Fruit fly (Drosophila melanogaster): ENCODE measurements around the gene Tk.

Tk gene

DNA sequence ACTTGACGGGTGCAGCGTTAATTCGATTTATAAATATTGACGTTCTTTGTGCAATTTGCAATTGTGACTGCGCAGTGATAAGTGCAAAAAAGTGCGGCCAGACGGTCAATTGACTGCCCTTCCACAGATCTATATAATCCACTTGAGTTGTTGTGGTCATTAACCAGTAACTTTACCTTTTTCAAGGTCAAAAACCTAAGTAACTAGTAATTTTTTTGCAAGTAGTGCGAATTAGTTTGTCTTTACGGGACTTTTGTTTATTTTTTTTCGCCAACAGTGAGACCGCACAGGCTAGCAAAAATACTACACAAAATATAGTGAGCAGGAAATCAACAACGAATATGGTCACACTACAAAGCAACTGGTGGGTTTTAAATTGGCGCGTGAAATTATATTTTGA lies 30.6 kb downstream of the Tk start, which contains the start of gene Tango9 (continued):
- TF ChIP-seq az2 (GFP tag; optimal IDR thresholded peaks at IDR 0.05) (no peak), gt (GFP tag; IDR thresholded peaks at IDR 0.05) (no peak), ara (GFP tag; IDR thresholded peaks at IDR 0.05) (no peak), HLH3B (GFP tag; IDR thresholded peaks at IDR 0.05) (0 out of 2 replicates have a peak, but pooled peaks have one; percentile 9), Kr (GFP tag; optimal IDR thresholded peaks at IDR 0.05) (no peak), CG9932 (GFP tag; IDR thresholded peaks at IDR 0.05) (no peak), TFAM (GFP tag; optimal IDR thresholded peaks at IDR 0.05) (no peak), knrl (GFP tag; IDR thresholded peaks at IDR 0.05; ENCODE audit: partially characterized antibody) (peak; percentile 33; the same call in 1 of the 3 replicates), Doc3 (GFP tag; IDR thresholded peaks at IDR 0.05; ENCODE audit: partially characterized antibody) (no peak), Atf6 (GFP tag; IDR thresholded peaks at IDR 0.05) (no peak), CG33213 (GFP tag; optimal IDR thresholded peaks at IDR 0.05) (peak; percentile 28), abd-A (tag; optimal IDR thresholded peaks at IDR 0.05) (no peak), caup (GFP tag; optimal IDR thresholded peaks at IDR 0.05; ENCODE audit: severe bottlenecking) (no peak), gce (GFP tag; IDR thresholded peaks at IDR 0.05) (no peak), bigmax (GFP tag; optimal IDR thresholded peaks at IDR 0.05) (no peak), GATAe (GFP tag; conservative IDR thresholded peaks at IDR 0.05) (no peak), jigr1 (GFP tag; IDR thresholded peaks at IDR 0.05) (no peak), Nf-YC (tag; optimal IDR thresholded peaks at IDR 0.05) (peak; percentile 19), CG16779 (GFP tag; IDR thresholded peaks at IDR 0.05) (no peak), chn (GFP tag; optimal IDR thresholded peaks at IDR 0.05) (no peak), CG9797 (GFP tag; optimal IDR thresholded peaks at IDR 0.05) (peak; percentile 84), CG4360 (GFP tag; IDR thresholded peaks at IDR 0.05) (no peak), D19B (GFP tag; optimal IDR thresholded peaks at IDR 0.05) (no peak), CG2129 (GFP tag; IDR thresholded peaks at IDR 0.05; ENCODE audit: partially characterized antibody) (no peak), CG2712 (tag; optimal IDR thresholded peaks at IDR 0.05) (peak; percentile 25), CG10654 (GFP tag; optimal IDR thresholded peaks at IDR 0.05) (no peak), CG5953 (GFP tag; IDR thresholded peaks at IDR 0.05) (no peak), Adf1 (GFP tag; IDR thresholded peaks at IDR 0.05) (no peak), eve (GFP tag; optimal IDR thresholded peaks at IDR 0.05) (no peak), CG11085 (GFP tag; IDR thresholded peaks at IDR 0.05) (no peak), z (GFP tag; IDR thresholded peaks at IDR 0.05) (no peak), CG11398 (GFP tag; optimal IDR thresholded peaks at IDR 0.05) (no peak), CG8924 (tag; optimal IDR thresholded peaks at IDR 0.05) (peak; percentile 20), Hand (GFP tag; optimal IDR thresholded peaks at IDR 0.05) (no peak), Atf3 (GFP tag; optimal IDR thresholded peaks at IDR 0.05) (no peak), zf30C (GFP tag; optimal IDR thresholded peaks at IDR 0.05) (no peak), Lhr (GFP tag; optimal IDR thresholded peaks at IDR 0.05) (peak; percentile 48), CG1832 (GFP tag; optimal IDR thresholded peaks at IDR 0.05) (no peak), rib (GFP tag; IDR thresholded peaks at IDR 0.05) (peak; percentile 45; the same call in 1 of the 2 replicates), Oaz (GFP tag; IDR thresholded peaks at IDR 0.05) (no peak), mirr (GFP tag; optimal IDR thresholded peaks at IDR 0.05) (no peak), CG15514 (GFP tag; optimal IDR thresholded peaks at IDR 0.05) (peak; percentile 62), ftz-f1 (GFP tag; optimal IDR thresholded peaks at IDR 0.05) (peak; percentile 11), sug (tag; optimal IDR thresholded peaks at IDR 0.05) (peak; percentile 25), vvl (GFP tag; IDR thresholded peaks at IDR 0.05) (0 out of 2 replicates have a peak, but pooled peaks have one; percentile 33), grau (tag; optimal IDR thresholded peaks at IDR 0.05) (peak; percentile 13), gfzf (GFP tag; optimal IDR thresholded peaks at IDR 0.05) (peak; percentile 92), CG6654 (GFP tag; optimal IDR thresholded peaks at IDR 0.05) (no peak), zfh2 (GFP tag; optimal IDR thresholded peaks at IDR 0.05) (no peak), CG8478 (optimal IDR thresholded peaks at IDR 0.05) (no peak), Ravus (GFP tag; IDR thresholded peaks at IDR 0.05) (no peak), CG10462 (GFP tag; optimal IDR thresholded peaks at IDR 0.05) (no peak), sob (GFP tag; IDR thresholded peaks at IDR 0.05) (no peak)
